Worm (Caenorhabditis elegans) whole organism, L4 larva: ENCODE results near the gene ttll-4.

Experiments used
- F10B5.3 ChIP-seq: sonication (generic microtip); optimal IDR thresholded peaks from 2 replicates; lab custom pipeline; 2016; ENCODE audit warnings: mild to moderate bottlenecking, missing genetic modification characterization, missing compliant biosample characterization
- T20F7.1 ChIP-seq: fragments of 200-800 bp; sonication (Bioruptor generic); optimal IDR thresholded peaks from 2 replicates; lab custom pipeline; 2018; ENCODE audit warnings: mild to moderate bottlenecking, missing genetic modification characterization, missing compliant biosample characterization
- T26A8.4 ChIP-seq: fragments of 200-800 bp; sonication (Bioruptor generic); IDR thresholded peaks from 2 replicates; pipeline ENCODE4 v1.3.6; 2022; ENCODE audit warnings: missing genetic modification characterization, missing compliant biosample characterization
- Y48G9A.11 ChIP-seq: fragments of 200-800 bp; sonication (Bioruptor generic); IDR thresholded peaks from 2 replicates; pipeline ENCODE4 v1.3.6; 2022; ENCODE audit warnings: missing genetic modification reagents, missing genetic modification characterization, missing compliant biosample characterization
- ZK337.2 ChIP-seq: fragments of 200-800 bp; sonication (Bioruptor generic); IDR thresholded peaks from 2 replicates; pipeline ENCODE4 v1.3.6; 2022; ENCODE audit warnings: missing genetic modification reagents, missing genetic modification characterization, missing compliant biosample characterization
- ZK546.5 ChIP-seq, 2 experiments: sonication (generic microtip); optimal IDR thresholded peaks; 2 replicates each; lab custom pipeline; 2017; ENCODE audit warnings: missing biosample characterization in 2 of 2, missing genetic modification characterization in 2 of 2
- ceh-28 ChIP-seq: fragments of 150-350 bp; optimal IDR thresholded peaks from 2 replicates; lab custom pipeline; 2014; ENCODE audit warnings: missing biosample characterization, missing genetic modification reagents, missing genetic modification characterization
- cey-2 ChIP-seq: sonication (generic microtip); optimal IDR thresholded peaks from 3 replicates; lab custom pipeline; 2017; ENCODE audit warnings: missing genetic modification characterization, mild to moderate bottlenecking, missing compliant biosample characterization, antibody characterized with exemption, borderline replicate concordance; ENCODE audit not compliant: insufficient read depth
- ctbp-1 ChIP-seq: fragments of 200-800 bp; sonication (Bioruptor generic); IDR thresholded peaks from 2 replicates; pipeline ENCODE4 v1.3.6; 2022; ENCODE audit warnings: missing genetic modification reagents, missing genetic modification characterization, missing compliant biosample characterization
- daf-16 ChIP-seq, 3 experiments: sonication (generic microtip); optimal IDR thresholded peaks; 2 replicates each; lab custom pipeline; 2016 to 2017; ENCODE audit warnings: missing genetic modification characterization in 3 of 3, missing genetic modification reagents in 3 of 3, mild to moderate bottlenecking in 2 of 3, missing compliant biosample characterization in 2 of 3, missing biosample characterization in 1 of 3, moderate library complexity in 1 of 3
- daf-19 ChIP-seq: fragments of 200-800 bp; sonication (Bioruptor generic); conservative IDR thresholded peaks from 2 replicates; pipeline ENCODE4 v1.3.6; 2022; ENCODE audit warnings: missing genetic modification characterization, missing compliant biosample characterization
- dmd-8 ChIP-seq: fragments of 200-800 bp; sonication (Bioruptor generic); IDR thresholded peaks from 2 replicates; pipeline ENCODE4 v1.3.6; 2022; ENCODE audit warnings: missing genetic modification characterization, missing compliant biosample characterization
- dmd-9 ChIP-seq: fragments of 200-800 bp; sonication (Bioruptor generic); IDR thresholded peaks from 2 replicates; pipeline ENCODE4 v1.3.6; 2022; ENCODE audit warnings: missing genetic modification reagents, missing genetic modification characterization, missing compliant biosample characterization
- dpl-1 ChIP-seq: fragments of 150-350 bp; optimal IDR thresholded peaks from 2 replicates; lab custom pipeline; 2014; ENCODE audit warnings: missing biosample characterization, missing genetic modification reagents, missing genetic modification characterization
- dve-1 ChIP-seq: sonication (generic microtip); optimal IDR thresholded peaks from 2 replicates; lab custom pipeline; 2017; ENCODE audit warnings: antibody characterized with exemption, mild to moderate bottlenecking, missing genetic modification characterization, missing compliant biosample characterization; ENCODE audit not compliant: insufficient read depth
- egl-43 ChIP-seq: fragments of 200-800 bp; sonication (Bioruptor generic); IDR thresholded peaks from 2 replicates; pipeline ENCODE4 v1.3.6; 2022; ENCODE audit warnings: missing genetic modification reagents, missing genetic modification characterization, missing compliant biosample characterization
- hif-1 ChIP-seq, 2 experiments: sonication (generic microtip); optimal IDR thresholded peaks; 2 replicates each; lab custom pipeline; 2016 to 2017; ENCODE audit warnings: missing compliant biosample characterization in 2 of 2, missing genetic modification characterization in 2 of 2, missing genetic modification reagents in 2 of 2, missing genotype in 2 of 2, mild to moderate bottlenecking in 1 of 2
- hlh-11 ChIP-seq: fragments of 200-800 bp; sonication (Bioruptor generic); optimal IDR thresholded peaks from 2 replicates; lab custom pipeline; 2018; ENCODE audit warnings: mild to moderate bottlenecking, missing genetic modification characterization, missing compliant biosample characterization
- hlh-30 ChIP-seq: sonication (generic microtip); optimal IDR thresholded peaks from 2 replicates; lab custom pipeline; 2017; ENCODE audit warnings: antibody characterized with exemption, mild to moderate bottlenecking, missing genetic modification characterization, missing compliant biosample characterization; ENCODE audit not compliant: insufficient read depth
- lin-13 ChIP-seq: fragments of 150-350 bp; optimal IDR thresholded peaks from 2 replicates; lab custom pipeline; 2014; ENCODE audit warnings: missing biosample characterization, missing genetic modification reagents, missing genetic modification characterization
- lin-38 ChIP-seq: fragments of 200-800 bp; sonication (Bioruptor generic); IDR thresholded peaks from 2 replicates; pipeline ENCODE4 v1.3.6; 2022; ENCODE audit warnings: missing genetic modification reagents, missing genetic modification characterization, missing compliant biosample characterization
- lin-39 ChIP-seq: fragments of 150-350 bp; optimal IDR thresholded peaks from 2 replicates; lab custom pipeline; 2014; ENCODE audit warnings: missing biosample characterization, missing genetic modification reagents, missing genetic modification characterization
- lsy-2 ChIP-seq, 2 experiments: fragments of 150-350 bp in 1 of 2; sonication (generic microtip) in 1 of 2; optimal IDR thresholded peaks; 2 replicates each; lab custom pipeline; 2014 to 2017; ENCODE audit warnings: missing biosample characterization in 2 of 2, missing genetic modification characterization in 2 of 2
- madf-9 ChIP-seq: fragments of 200-800 bp; sonication (Bioruptor generic); conservative IDR thresholded peaks from 2 replicates; pipeline ENCODE4 v1.3.6; 2022; ENCODE audit warnings: missing genetic modification reagents, missing genetic modification characterization, missing compliant biosample characterization
- mdl-1 ChIP-seq, 2 experiments: fragments of 150-350 bp in 1 of 2; sonication (generic microtip) in 1 of 2; optimal IDR thresholded peaks; 2 replicates each; lab custom pipeline; 2014 to 2017; ENCODE audit warnings: missing biosample characterization in 2 of 2, missing genetic modification characterization in 2 of 2
- mes-2 ChIP-seq: sonication (generic microtip); optimal IDR thresholded peaks from 2 replicates; lab custom pipeline; 2016; ENCODE audit warnings: missing genotype, mild to moderate bottlenecking, missing genetic modification characterization, missing compliant biosample characterization; ENCODE audit not compliant: poor library complexity, severe bottlenecking
- mxl-2 ChIP-seq: fragments of 200-800 bp; sonication (Bioruptor generic); conservative IDR thresholded peaks from 2 replicates; pipeline ENCODE4 v1.3.6; 2022; ENCODE audit warnings: missing genetic modification reagents, missing genetic modification characterization, missing compliant biosample characterization
- mxl-3 ChIP-seq: fragments of 200-800 bp; sonication (Bioruptor generic); optimal IDR thresholded peaks from 2 replicates; lab custom pipeline; 2018; ENCODE audit warnings: mild to moderate bottlenecking, missing genetic modification characterization, missing compliant biosample characterization
- nhr-10 ChIP-seq: fragments of 150-350 bp; optimal IDR thresholded peaks from 2 replicates; lab custom pipeline; 2014; ENCODE audit warnings: missing biosample characterization, missing genetic modification characterization
- nhr-25 ChIP-seq: sonication (generic microtip); optimal IDR thresholded peaks from 2 replicates; lab custom pipeline; 2017; ENCODE audit warnings: missing genetic modification characterization, mild to moderate bottlenecking, missing compliant biosample characterization, antibody characterized with exemption, moderate library complexity, borderline replicate concordance; ENCODE audit not compliant: insufficient read depth
- nhr-28 ChIP-seq: fragments of 150-350 bp; optimal IDR thresholded peaks from 2 replicates; lab custom pipeline; 2014; ENCODE audit warnings: missing biosample characterization, missing genetic modification characterization
- nhr-42 ChIP-seq: fragments of 200-800 bp; sonication (Bioruptor generic); IDR thresholded peaks from 2 replicates; pipeline ENCODE4 v1.3.6; 2022; ENCODE audit warnings: missing genetic modification characterization, missing compliant biosample characterization
- nhr-48 ChIP-seq: sonication (generic microtip); optimal IDR thresholded peaks from 2 replicates; lab custom pipeline; 2016; ENCODE audit warnings: mild to moderate bottlenecking, missing genetic modification characterization, missing compliant biosample characterization
- nhr-77 ChIP-seq: fragments of 150-350 bp; optimal IDR thresholded peaks from 2 replicates; lab custom pipeline; 2014; ENCODE audit warnings: missing biosample characterization, missing genetic modification characterization
- pha-4 ChIP-seq, 2 experiments: fragments of 150-350 bp in 1 of 2; fragments of 200-800 bp in 1 of 2; sonication (Bioruptor generic) in 1 of 2; IDR thresholded peaks in 1 of 2; optimal IDR thresholded peaks in 1 of 2; 2 replicates each; pipeline versions ENCODE4 v1.3.6 to Lab custom; 2014 to 2022; ENCODE audit warnings: missing genetic modification characterization in 2 of 2, missing genetic modification reagents in 2 of 2, missing biosample characterization in 1 of 2, missing compliant biosample characterization in 1 of 2
- php-3 ChIP-seq: fragments of 200-800 bp; sonication (Bioruptor generic); IDR thresholded peaks from 2 replicates; pipeline ENCODE4 v1.3.6; 2022; ENCODE audit warnings: missing genetic modification reagents, missing genetic modification characterization, missing compliant biosample characterization
- pqm-1 ChIP-seq: sonication (generic microtip); optimal IDR thresholded peaks from 2 replicates; lab custom pipeline; 2017; ENCODE audit warnings: missing biosample characterization, missing genetic modification characterization
- rbr-2 ChIP-seq: sonication (generic microtip); optimal IDR thresholded peaks from 2 replicates; lab custom pipeline; 2016; ENCODE audit warnings: missing genotype, missing genetic modification characterization, missing compliant biosample characterization
- set-16 ChIP-seq: fragments of 200-800 bp; sonication (Bioruptor generic); IDR thresholded peaks from 2 replicates; pipeline ENCODE4 v1.3.6; 2022; ENCODE audit warnings: missing genetic modification reagents, missing genetic modification characterization, missing compliant biosample characterization
- snpc-1.2 ChIP-seq: fragments of 200-800 bp; sonication (Bioruptor generic); IDR thresholded peaks from 2 replicates; pipeline ENCODE4 v1.3.6; 2022; ENCODE audit warnings: missing genetic modification reagents, missing genetic modification characterization, missing compliant biosample characterization
- spr-3 ChIP-seq: fragments of 200-800 bp; sonication (Bioruptor generic); optimal IDR thresholded peaks from 2 replicates; lab custom pipeline; 2018; ENCODE audit warnings: mild to moderate bottlenecking, missing genetic modification characterization, missing compliant biosample characterization
- unc-130 ChIP-seq: sonication (generic microtip); optimal IDR thresholded peaks from 2 replicates; lab custom pipeline; 2016; ENCODE audit warnings: missing genetic modification reagents, missing genetic modification characterization, missing compliant biosample characterization
- zfp-3 ChIP-seq: fragments of 200-800 bp; sonication (Bioruptor generic); conservative IDR thresholded peaks from 2 replicates; pipeline ENCODE4 v1.3.6; 2022; ENCODE audit warnings: missing genetic modification reagents, missing genetic modification characterization, missing compliant biosample characterization
- ztf-7 ChIP-seq: fragments of 150-350 bp; optimal IDR thresholded peaks from 2 replicates; lab custom pipeline; 2014; ENCODE audit warnings: missing biosample characterization, missing genetic modification characterization

The ttll-4 gene

DNA sequence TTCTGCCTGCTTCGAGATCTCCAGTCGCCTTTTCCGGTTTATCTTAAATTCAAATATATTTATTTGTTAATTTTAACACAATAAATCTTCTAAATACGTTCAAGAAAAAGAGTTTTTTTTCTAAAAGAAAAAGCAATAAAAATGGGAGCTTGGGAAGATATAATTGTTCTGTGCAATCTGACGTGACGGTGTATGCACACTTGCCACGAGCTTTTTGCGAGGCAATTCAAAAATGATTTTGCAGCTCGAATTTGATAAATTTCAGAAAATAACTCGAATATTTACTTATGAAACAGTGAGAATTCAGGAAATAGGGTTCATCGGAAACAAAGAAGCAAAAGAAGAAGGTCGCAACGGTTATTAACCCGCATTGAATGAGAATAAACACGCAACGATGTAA lies 30.9 kb upstream of the ttll-4 start:
- no peak for TF ChIP-seq dmd-9 (GFP tag; lab: Robert Waterston, UW)
- peak; percentile 69 for TF ChIP-seq dpl-1 (GFP tag; lab: Kevin White, UChicago)
- TF ChIP-seq T20F7.1 (GFP tag; lab: Kevin White, UChicago), result no peak
- no peak for TF ChIP-seq spr-3 (GFP tag; lab: Kevin White, UChicago)
- TF ChIP-seq hlh-30, result peak; percentile 11
- TF ChIP-seq lin-38 (GFP tag; lab: Robert Waterston, UW), result 0 out of 2 replicates have a peak, but pooled peaks have one; percentile 21
- peak in 1 of 2 experiments; percentile 47 for TF ChIP-seq lsy-2 (tag; optimal IDR thresholded peaks at IDR 0.05; lab: Kevin White, UChicago)
- peak; percentile 58 for TF ChIP-seq mes-2 (tag; lab: Kevin White, UChicago)
- no peak for TF ChIP-seq F10B5.3 (tag; lab: Kevin White, UChicago)

DNA sequence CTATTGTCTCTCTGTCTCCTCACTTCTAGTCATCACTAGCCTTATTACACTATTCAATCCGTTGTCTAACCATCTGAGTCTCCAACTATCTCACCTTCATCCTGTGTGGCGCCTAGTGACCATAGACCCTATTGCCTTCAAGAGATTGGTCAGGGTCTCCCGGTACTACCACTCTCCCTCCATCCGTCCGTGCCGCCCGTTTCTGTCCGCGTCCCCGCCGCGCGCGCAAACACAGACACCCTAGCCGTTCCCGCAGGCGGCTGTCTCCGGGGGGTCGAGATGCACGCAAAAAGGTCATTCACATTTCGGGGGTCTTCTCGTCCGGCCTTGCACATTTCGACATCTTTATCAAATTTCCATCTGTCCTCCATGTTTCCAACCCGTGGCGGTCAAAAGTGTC lies 29.4 kb upstream of the ttll-4 start:
- TF ChIP-seq ZK337.2 (GFP tag; lab: Robert Waterston, UW), result 0 out of 2 replicates have a peak, but pooled peaks have one; percentile 49
- TF ChIP-seq zfp-3 (GFP tag; lab: Robert Waterston, UW), result 0 out of 2 replicates have a peak, but pooled peaks have one; percentile 39
- peak; percentile 63 for TF ChIP-seq hlh-11 (tag; lab: Kevin White, UChicago)
- TF ChIP-seq ctbp-1 (GFP tag; lab: Robert Waterston, UW), result 0 out of 2 replicates have a peak, but pooled peaks have one; percentile 9
- TF ChIP-seq dmd-8 (GFP tag; lab: Robert Waterston, UW), result no peak
- no peak for TF ChIP-seq cey-2 (tag; lab: Kevin White, UChicago)
- TF ChIP-seq nhr-42 (GFP tag; lab: Robert Waterston, UW), result no peak
- TF ChIP-seq rbr-2 (tag; lab: Kevin White, UChicago), result peak; percentile 43
- TF ChIP-seq hif-1 (tag; optimal IDR thresholded peaks at IDR 0.05; lab: Kevin White, UChicago), result peak in 1 of 2 experiments; percentile 9
- 0 out of 2 replicates have a peak, but pooled peaks have one; percentile 45 for TF ChIP-seq egl-43 (GFP tag; lab: Robert Waterston, UW)
- peak; percentile 96 for TF ChIP-seq set-16 (GFP tag; lab: Robert Waterston, UW)
- 0 out of 2 replicates have a peak, but pooled peaks have one; percentile 6 for TF ChIP-seq pha-4 (GFP tag; IDR thresholded peaks at IDR 0.05; lab: Robert Waterston, UW)
- TF ChIP-seq pha-4 (tag; optimal IDR thresholded peaks at IDR 0.05; lab: Kevin White, UChicago), result no peak
- peak; percentile 36 for TF ChIP-seq mes-2 (tag; lab: Kevin White, UChicago)
- peak; percentile 68 for TF ChIP-seq mxl-3
- peak; percentile 38 for TF ChIP-seq nhr-48 (tag; lab: Kevin White, UChicago)
- TF ChIP-seq T26A8.4 (GFP tag; lab: Robert Waterston, UW), result peak; percentile 35; the same call in 1 of the 2 replicates
- TF ChIP-seq nhr-25 (tag; lab: Kevin White, UChicago), result peak; percentile 30
- TF ChIP-seq madf-9 (GFP tag; lab: Robert Waterston, UW), result peak; percentile 83
- peak in 1 of 2 experiments; percentile 25 for TF ChIP-seq mdl-1 (tag; optimal IDR thresholded peaks at IDR 0.05; lab: Kevin White, UChicago)
- TF ChIP-seq ceh-28 (tag; lab: Kevin White, UChicago), result no peak
- no peak for TF ChIP-seq unc-130 (GFP tag; lab: Kevin White, UChicago)
- TF ChIP-seq nhr-77 (tag; lab: Kevin White, UChicago), result no peak

ce11 chrIII:10095377-10095776 lies 28.6 kb upstream of the ttll-4 start:
- TF ChIP-seq daf-16 (GFP tag; optimal IDR thresholded peaks at IDR 0.05; lab: Kevin White, UChicago), result no peak
- peak; percentile 41 for TF ChIP-seq daf-16 (tag; optimal IDR thresholded peaks at IDR 0.05; lab: Kevin White, UChicago)
- no peak for TF ChIP-seq daf-19 (GFP tag; lab: Robert Waterston, UW)
- TF ChIP-seq F10B5.3 (tag; lab: Kevin White, UChicago), result no peak
- TF ChIP-seq ZK546.5 (tag; optimal IDR thresholded peaks at IDR 0.05; lab: Kevin White, UChicago), result no peak
- TF ChIP-seq nhr-77 (tag; lab: Kevin White, UChicago), result no peak
- peak; percentile 47 for TF ChIP-seq nhr-28
- no peak for TF ChIP-seq mxl-2 (GFP tag; lab: Robert Waterston, UW)
- TF ChIP-seq Y48G9A.11 (GFP tag; lab: Robert Waterston, UW), result no peak
- no peak for TF ChIP-seq snpc-1.2 (GFP tag; lab: Robert Waterston, UW)
- peak in 1 of 2 experiments; percentile 57 for TF ChIP-seq lsy-2 (tag; optimal IDR thresholded peaks at IDR 0.05; lab: Kevin White, UChicago)
- TF ChIP-seq php-3, result no peak
- no peak for TF ChIP-seq nhr-10
- TF ChIP-seq lin-39 (tag; lab: Kevin White, UChicago), result no peak
- no peak for TF ChIP-seq cey-2 (tag; lab: Kevin White, UChicago)
- peak; percentile 8 for TF ChIP-seq pqm-1 (tag; lab: Kevin White, UChicago)
- TF ChIP-seq ztf-7, result no peak
- no peak for TF ChIP-seq dve-1
- no peak for TF ChIP-seq lin-13 (GFP tag; lab: Kevin White, UChicago)
- no peak for TF ChIP-seq dmd-9 (GFP tag; lab: Robert Waterston, UW)
